Worm (Caenorhabditis elegans): ENCODE data around the gene nmy-3.
"Not testable (repeated sequence)": the region's sequence is repeated elsewhere in the genome, so short reads cannot be mapped to it uniquely, and the experiment has no call there.

The nmy-3 gene

DNA sequence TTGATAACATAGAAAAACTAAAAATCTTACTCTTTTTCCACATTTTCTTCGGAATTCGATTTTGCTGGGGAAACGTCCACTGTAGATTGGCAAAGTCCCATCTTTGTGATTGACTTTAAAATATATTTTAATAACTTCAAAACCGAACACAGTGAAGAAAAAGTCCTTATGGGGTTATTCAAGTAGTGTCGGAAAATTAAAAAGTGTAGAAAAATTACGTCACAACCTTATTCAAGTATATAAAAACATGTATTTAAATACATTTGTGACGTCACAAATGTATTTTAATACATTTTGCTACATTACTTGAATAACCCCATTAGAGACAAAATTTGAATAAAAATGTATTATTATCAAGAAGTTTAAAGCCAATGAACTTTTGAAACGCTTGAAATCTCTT, 38.5 kb downstream of the nmy-3 start, which contains the start of gene F49C12.7:
Gene F49C12.7 (minus strand): TSS at position 101 of the 400 bp plus-strand sequence.
- not testable (repeated sequence) for TF ChIP-seq scrt-1 (GFP tag; IDR thresholded peaks at IDR 0.05); F13C5.2 (tag; optimal IDR thresholded peaks at IDR 0.05); tbx-11 (GFP tag; IDR thresholded peaks at IDR 0.05)

DNA sequence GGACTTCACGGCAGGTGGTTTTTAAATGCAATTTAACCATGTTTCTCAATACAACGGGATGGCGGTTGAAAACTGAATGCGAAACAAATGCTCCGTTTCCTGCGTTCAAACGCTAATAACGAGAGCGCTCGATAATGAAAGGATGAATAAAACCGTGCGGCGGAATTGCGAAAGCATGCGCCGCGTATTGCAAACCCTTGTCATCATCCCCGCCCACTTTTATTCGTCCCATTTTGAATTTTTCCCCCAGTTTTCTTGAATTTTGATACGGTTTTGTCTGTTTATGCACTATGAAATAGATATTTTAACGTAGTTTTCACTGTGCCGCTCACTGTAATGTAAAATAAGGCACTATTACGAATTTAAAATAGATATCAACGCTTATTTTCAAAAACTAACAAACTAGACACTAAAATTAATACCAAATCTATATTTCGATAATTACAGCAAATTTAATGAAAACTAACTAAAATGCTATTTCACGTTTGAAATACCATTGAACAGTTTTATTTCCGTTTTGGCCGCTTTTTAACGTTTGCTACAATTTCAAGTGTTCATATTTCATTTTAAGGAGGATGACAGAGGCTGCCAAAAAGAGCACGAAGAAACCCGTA, 41.9 kb downstream of the nmy-3 start, which contains the start of the genes F49C12.9 and rpn-7:
Gene F49C12.9 (minus strand): TSS at position 148 of the 614 bp plus-strand sequence.
Gene rpn-7 (plus strand): TSS at position 564 of the 614 bp plus-strand sequence.
- TF ChIP-seq F13C5.2 (tag; optimal IDR thresholded peaks at IDR 0.05) = peak; percentile 91
- TF ChIP-seq tra-4 (tag; optimal IDR thresholded peaks at IDR 0.05) = no peak
- TF ChIP-seq scrt-1 (GFP tag; IDR thresholded peaks at IDR 0.05) = peak; percentile 65; the same call in 1 of the 2 replicates
- no peak; the same call in 1 of the 2 replicates for TF ChIP-seq pes-1 (GFP tag; IDR thresholded peaks at IDR 0.05)
- TF ChIP-seq hnd-1 (tag; optimal IDR thresholded peaks at IDR 0.05) = no peak
- TF ChIP-seq sea-1 (GFP tag; conservative IDR thresholded peaks at IDR 0.05) = peak; percentile 68
- peak; percentile 15 for TF ChIP-seq ceh-13 (GFP tag; optimal IDR thresholded peaks at IDR 0.05)
- TF ChIP-seq hmbx-1 (tag; optimal IDR thresholded peaks at IDR 0.05) = no peak
- TF ChIP-seq ceh-36 (tag; optimal IDR thresholded peaks at IDR 0.05) = peak; percentile 58
- TF ChIP-seq tbx-11 (GFP tag; IDR thresholded peaks at IDR 0.05) = peak; percentile 62; the same call in 1 of the 2 replicates
- peak; percentile 63 for TF ChIP-seq ets-7 (tag; optimal IDR thresholded peaks at IDR 0.05)
- no peak; the same call in 1 of the 2 replicates for TF ChIP-seq flt-1 (GFP tag; IDR thresholded peaks at IDR 0.05)
- no peak for TF ChIP-seq B0310.2 (tag; optimal IDR thresholded peaks at IDR 0.05)
- peak; percentile 43; the same call in 1 of the 2 replicates for TF ChIP-seq tbx-37 (GFP tag; conservative IDR thresholded peaks at IDR 0.05)
- TF ChIP-seq aly-1 (tag; optimal IDR thresholded peaks at IDR 0.05) = peak; percentile 38

DNA sequence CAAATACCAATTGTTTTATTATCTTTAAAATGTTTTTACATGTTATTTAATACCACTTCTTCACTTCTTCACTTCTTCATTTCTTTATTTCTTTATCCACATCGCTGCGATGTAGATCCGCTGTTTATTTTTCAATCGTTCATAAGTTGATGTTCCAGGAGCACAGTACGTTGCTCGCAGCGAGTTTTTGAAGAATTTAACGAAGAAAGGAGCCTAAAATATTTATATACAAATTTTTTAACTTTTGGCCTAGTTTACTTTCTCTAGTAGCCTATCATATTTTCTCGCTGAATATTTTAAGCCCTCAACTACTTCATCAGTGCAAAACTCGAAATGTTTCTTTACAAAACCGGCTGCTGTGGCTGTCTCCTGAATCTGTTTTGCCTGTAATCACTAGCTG, 43.9 kb downstream of the nmy-3 start:
- TF ChIP-seq hmbx-1 (tag; optimal IDR thresholded peaks at IDR 0.05) = no peak
- TF ChIP-seq tbx-37 (GFP tag; conservative IDR thresholded peaks at IDR 0.05) = no peak
- TF ChIP-seq hnd-1 (tag; optimal IDR thresholded peaks at IDR 0.05) = no peak
- no peak for TF ChIP-seq aly-1 (tag; optimal IDR thresholded peaks at IDR 0.05)
- no peak for TF ChIP-seq ceh-36 (tag; optimal IDR thresholded peaks at IDR 0.05)
- no peak for TF ChIP-seq ama-1 (optimal IDR thresholded peaks at IDR 0.05)
- no peak for TF ChIP-seq ets-7 (tag; optimal IDR thresholded peaks at IDR 0.05)
- TF ChIP-seq hmg-4 (GFP tag; optimal IDR thresholded peaks at IDR 0.05) = no peak
- TF ChIP-seq tra-4 (tag; optimal IDR thresholded peaks at IDR 0.05) = no peak
- TF ChIP-seq tbx-11 (GFP tag; IDR thresholded peaks at IDR 0.05) = no peak
- TF ChIP-seq ceh-13 (GFP tag; optimal IDR thresholded peaks at IDR 0.05) = no peak
- no peak for TF ChIP-seq sea-1 (GFP tag; conservative IDR thresholded peaks at IDR 0.05)
- TF ChIP-seq F13C5.2 (tag; optimal IDR thresholded peaks at IDR 0.05) = no peak
- no peak for TF ChIP-seq B0310.2 (tag; optimal IDR thresholded peaks at IDR 0.05)
- no peak for TF ChIP-seq pes-1 (GFP tag; IDR thresholded peaks at IDR 0.05)
- no peak for TF ChIP-seq flt-1 (GFP tag; IDR thresholded peaks at IDR 0.05)

DNA sequence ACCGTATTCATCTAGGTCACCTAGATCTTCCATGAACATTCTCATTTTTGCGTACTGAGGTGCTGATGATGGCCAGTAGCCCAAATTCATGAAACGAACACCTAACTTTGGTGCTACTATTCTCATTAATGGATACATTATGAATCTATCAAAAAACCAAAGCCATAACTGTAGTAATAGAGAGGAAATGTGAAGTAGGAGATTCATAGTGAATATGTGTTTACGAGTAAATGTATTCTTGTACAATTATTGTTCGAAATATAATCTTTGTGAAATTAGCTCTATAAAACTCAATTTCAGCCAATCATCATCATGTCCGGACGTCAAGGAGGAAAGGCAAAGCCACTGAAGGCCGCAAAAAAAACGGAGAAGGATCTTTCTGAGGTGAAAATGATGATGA, 44.8 kb downstream of the nmy-3 start, which contains the start of the genes F49C12.11 and nemt-1:
Gene F49C12.11 (plus strand): TSS at position 301 of the 400 bp plus-strand sequence.
Gene nemt-1 (minus strand): TSS at position 360 of the 400 bp plus-strand sequence.
- TF ChIP-seq flt-1 (GFP tag; IDR thresholded peaks at IDR 0.05) (no peak), aly-1 (tag; optimal IDR thresholded peaks at IDR 0.05) (no peak), pes-1 (GFP tag; IDR thresholded peaks at IDR 0.05) (no peak), hmbx-1 (tag; optimal IDR thresholded peaks at IDR 0.05) (no peak), sea-1 (GFP tag; conservative IDR thresholded peaks at IDR 0.05) (no peak), ceh-13 (GFP tag; optimal IDR thresholded peaks at IDR 0.05) (no peak), ama-1 (optimal IDR thresholded peaks at IDR 0.05) (no peak), ceh-36 (tag; optimal IDR thresholded peaks at IDR 0.05) (no peak), hnd-1 (tag; optimal IDR thresholded peaks at IDR 0.05) (no peak), tbx-37 (GFP tag; conservative IDR thresholded peaks at IDR 0.05) (no peak), ets-7 (tag; optimal IDR thresholded peaks at IDR 0.05) (no peak), tra-4 (tag; optimal IDR thresholded peaks at IDR 0.05) (no peak), B0310.2 (tag; optimal IDR thresholded peaks at IDR 0.05) (no peak), hmg-4 (GFP tag; optimal IDR thresholded peaks at IDR 0.05) (no peak), tbx-11 (GFP tag; IDR thresholded peaks at IDR 0.05) (no peak), F13C5.2 (tag; optimal IDR thresholded peaks at IDR 0.05) (no peak), scrt-1 (GFP tag; IDR thresholded peaks at IDR 0.05) (no peak)

DNA sequence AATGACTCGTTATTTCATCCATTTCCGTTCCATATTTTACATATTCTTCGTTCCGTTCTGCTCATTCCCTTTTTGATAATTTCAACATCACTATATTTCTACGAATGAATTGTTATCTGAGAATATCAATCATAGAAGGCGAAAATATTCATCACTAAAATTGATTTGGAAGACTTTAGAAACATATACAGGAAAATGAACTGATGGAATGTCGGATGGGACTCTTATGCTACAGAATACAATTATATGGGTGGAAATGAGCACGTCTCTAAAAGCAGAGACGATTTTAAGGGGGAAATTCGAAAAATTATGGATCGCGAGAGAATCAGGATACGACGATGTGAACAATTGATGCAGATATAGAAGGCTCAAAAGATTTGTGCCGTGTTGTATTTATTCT, 45.7 kb downstream of the nmy-3 start:
- TF ChIP-seq pes-1 (GFP tag; IDR thresholded peaks at IDR 0.05) (no peak), ama-1 (optimal IDR thresholded peaks at IDR 0.05) (no peak), tra-4 (tag; optimal IDR thresholded peaks at IDR 0.05) (no peak), B0310.2 (tag; optimal IDR thresholded peaks at IDR 0.05) (no peak), hnd-1 (tag; optimal IDR thresholded peaks at IDR 0.05) (no peak), hmbx-1 (tag; optimal IDR thresholded peaks at IDR 0.05) (no peak), ets-7 (tag; optimal IDR thresholded peaks at IDR 0.05) (no peak), aly-1 (tag; optimal IDR thresholded peaks at IDR 0.05) (no peak)

DNA sequence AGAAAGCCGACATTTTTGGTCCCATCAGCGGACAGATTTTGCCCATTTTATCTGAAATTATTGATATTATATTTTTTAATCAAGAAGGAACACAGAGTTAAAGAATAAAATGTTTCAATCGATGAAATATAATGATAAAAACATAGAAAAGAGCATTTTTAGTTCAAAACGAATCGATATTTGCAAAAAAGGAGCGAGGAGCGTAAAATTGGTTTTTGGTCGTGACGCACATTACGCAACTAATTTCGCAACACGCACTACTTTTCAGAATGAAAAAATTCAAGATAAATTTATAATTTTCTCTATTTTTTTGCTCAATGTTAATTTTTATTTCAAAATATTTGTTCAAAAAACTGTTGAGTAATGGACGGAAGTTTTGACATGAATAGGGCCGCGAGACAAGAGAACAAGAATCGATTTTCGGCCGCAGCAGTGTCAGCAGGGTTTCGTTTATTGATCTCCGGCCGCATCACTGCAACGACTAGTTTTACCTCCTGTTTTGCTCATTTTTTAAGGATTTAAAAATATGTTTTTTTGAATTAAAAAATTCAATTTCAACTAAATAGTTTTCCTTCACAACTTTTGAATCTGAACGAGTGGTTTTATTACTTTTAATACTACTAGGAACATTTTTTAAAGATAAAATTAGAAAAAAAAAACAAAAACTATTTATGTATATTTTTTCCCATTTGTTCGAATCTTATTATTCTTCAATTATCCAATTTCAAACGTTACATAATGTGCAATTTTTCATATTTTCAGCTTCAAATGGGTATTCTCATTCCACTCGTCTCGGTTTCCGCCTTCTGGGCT, 47.0 kb downstream of the nmy-3 start, which contains the start of the genes F49C12.12 and vha-17:
Gene F49C12.12 (minus strand): TSS at position 51 of the 813 bp plus-strand sequence.
Gene vha-17 (plus strand): TSS at position 763 of the 813 bp plus-strand sequence.
- TF ChIP-seq ets-7 (tag; optimal IDR thresholded peaks at IDR 0.05) (no peak), F13C5.2 (tag; optimal IDR thresholded peaks at IDR 0.05) (no peak), sea-1 (GFP tag; conservative IDR thresholded peaks at IDR 0.05) (no peak), tra-4 (tag; optimal IDR thresholded peaks at IDR 0.05) (no peak), flt-1 (GFP tag; IDR thresholded peaks at IDR 0.05) (no peak), ama-1 (optimal IDR thresholded peaks at IDR 0.05) (no peak), ceh-13 (GFP tag; optimal IDR thresholded peaks at IDR 0.05) (no peak), hmbx-1 (tag; optimal IDR thresholded peaks at IDR 0.05) (no peak), ceh-36 (tag; optimal IDR thresholded peaks at IDR 0.05) (no peak), hmg-4 (GFP tag; optimal IDR thresholded peaks at IDR 0.05) (no peak), scrt-1 (GFP tag; IDR thresholded peaks at IDR 0.05) (no peak), tbx-11 (GFP tag; IDR thresholded peaks at IDR 0.05) (no peak)
